Worm (Caenorhabditis elegans) whole organism, early embryonic: ENCODE results near the gene Y43F8C.17.

Experiments
- B0310.2 ChIP-seq: sonication (generic microtip); optimal IDR thresholded peaks from 2 replicates; lab custom pipeline; 2016; ENCODE audit warnings: mild to moderate bottlenecking, missing genetic modification characterization, missing compliant biosample characterization
- F13C5.2 ChIP-seq: sonication (generic microtip); optimal IDR thresholded peaks from 2 replicates; lab custom pipeline; 2017; ENCODE audit warnings: mild to moderate bottlenecking, missing genetic modification characterization, inconsistent platforms, missing compliant biosample characterization
- aly-1 ChIP-seq: sonication (generic microtip); optimal IDR thresholded peaks from 2 replicates; lab custom pipeline; 2016; ENCODE audit warnings: missing genetic modification characterization, missing compliant biosample characterization
- ama-1 ChIP-seq: fragments of 150-350 bp; optimal IDR thresholded peaks from 2 replicates; lab custom pipeline; 2014
- ceh-36 ChIP-seq: sonication (generic microtip); optimal IDR thresholded peaks from 2 replicates; lab custom pipeline; 2016; ENCODE audit warnings: missing genetic modification characterization, inconsistent platforms, missing compliant biosample characterization
- ets-7 ChIP-seq: sonication (generic microtip); optimal IDR thresholded peaks from 2 replicates; lab custom pipeline; 2016; ENCODE audit warnings: missing genotype, missing genetic modification characterization, missing compliant biosample characterization
- flt-1 ChIP-seq: fragments of 200-800 bp; sonication (Bioruptor generic); IDR thresholded peaks from 2 replicates; pipeline ENCODE4 v1.3.6; 2022; ENCODE audit warnings: missing genetic modification characterization, missing compliant biosample characterization
- hmbx-1 ChIP-seq: sonication (generic microtip); optimal IDR thresholded peaks from 2 replicates; lab custom pipeline; 2016; ENCODE audit warnings: mild to moderate bottlenecking, missing genetic modification characterization, missing compliant biosample characterization
- hmg-4 ChIP-seq: fragments of 200-800 bp; sonication (Bioruptor generic); optimal IDR thresholded peaks from 2 replicates; lab custom pipeline; 2018; ENCODE audit warnings: mild to moderate bottlenecking, missing genetic modification characterization, missing compliant biosample characterization
- hnd-1 ChIP-seq: sonication (generic microtip); optimal IDR thresholded peaks from 2 replicates; lab custom pipeline; 2016; ENCODE audit warnings: missing genetic modification characterization, missing compliant biosample characterization
- pes-1 ChIP-seq: fragments of 200-800 bp; sonication (Bioruptor generic); IDR thresholded peaks from 2 replicates; pipeline ENCODE4 v1.3.6; 2022; ENCODE audit warnings: missing genetic modification reagents, missing genetic modification characterization, missing compliant biosample characterization
- scrt-1 ChIP-seq: fragments of 200-800 bp; sonication (Bioruptor generic); IDR thresholded peaks from 2 replicates; pipeline ENCODE4 v1.3.6; 2022; ENCODE audit warnings: missing genetic modification characterization, missing compliant biosample characterization
- sea-1 ChIP-seq: fragments of 200-800 bp; sonication (Bioruptor generic); conservative IDR thresholded peaks from 2 replicates; pipeline ENCODE4 v1.3.6; 2022; ENCODE audit warnings: missing genetic modification characterization, missing compliant biosample characterization
- tbx-11 ChIP-seq: fragments of 200-800 bp; sonication (Bioruptor generic); IDR thresholded peaks from 2 replicates; pipeline ENCODE4 v1.3.6; 2022; ENCODE audit warnings: missing genetic modification characterization, missing compliant biosample characterization

ce11 chrV:19754331-19754730 lies 38.4 kb downstream of the Y43F8C.17 start:
- no peak for TF ChIP-seq ama-1 (lab: Kevin White, UChicago)
- no peak for TF ChIP-seq B0310.2
- TF ChIP-seq aly-1 (tag; lab: Kevin White, UChicago), result no peak
- TF ChIP-seq flt-1 (GFP tag; lab: Robert Waterston, UW), result no peak
- no peak for TF ChIP-seq hmg-4
- TF ChIP-seq hnd-1 (tag; lab: Kevin White, UChicago), result no peak
- TF ChIP-seq scrt-1, result no peak
- no peak for TF ChIP-seq tbx-11 (GFP tag; lab: Robert Waterston, UW)
- no peak for TF ChIP-seq ceh-36 (tag; lab: Kevin White, UChicago)
- TF ChIP-seq ets-7 (tag; lab: Kevin White, UChicago), result no peak
- no peak for TF ChIP-seq F13C5.2
- no peak for TF ChIP-seq sea-1 (GFP tag; lab: Robert Waterston, UW)
- no peak for TF ChIP-seq pes-1 (GFP tag; lab: Robert Waterston, UW)
- no peak for TF ChIP-seq hmbx-1 (tag; lab: Kevin White, UChicago)
